Worm (Caenorhabditis elegans): ENCODE data around the gene F49F1.15.

DNA sequence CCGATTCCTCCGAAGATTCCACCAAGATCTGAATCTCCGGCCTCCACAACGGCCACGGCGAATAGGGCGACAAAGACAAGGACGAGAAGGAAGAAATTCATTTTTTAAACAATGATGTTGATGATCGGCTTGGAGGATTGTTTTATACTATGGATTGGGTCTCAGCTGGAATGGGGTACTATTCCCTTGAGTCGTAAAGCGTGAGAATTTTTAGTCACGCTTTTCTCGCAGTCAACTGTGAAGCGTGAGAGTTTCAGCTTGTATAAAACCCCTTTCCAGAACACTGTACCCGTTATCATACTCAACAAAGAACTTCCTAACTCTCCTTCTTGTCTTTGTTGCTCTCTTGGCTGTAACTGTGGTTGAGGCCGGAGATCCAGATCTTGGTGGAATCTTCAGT lies at the start of gene F49F1.15:
- TF ChIP-seq F52B5.7 (tag; optimal IDR thresholded peaks at IDR 0.05), result no peak
- TF ChIP-seq hlh-12 (tag; optimal IDR thresholded peaks at IDR 0.05), result no peak
- TF ChIP-seq die-1 (tag; optimal IDR thresholded peaks at IDR 0.05), result no peak
